Fruit fly (Drosophila melanogaster): ENCODE results near the gene wat.

dm6 chr3R:28990695-28991094 lies 29.5 kb downstream of the wat start:
- no peak for TF ChIP-seq usp (GFP tag; optimal IDR thresholded peaks at IDR 0.05)
- no peak for TF ChIP-seq foxo (GFP tag; optimal IDR thresholded peaks at IDR 0.05)
- no peak for TF ChIP-seq Hr78 (GFP tag; optimal IDR thresholded peaks at IDR 0.05)
- no peak for TF ChIP-seq N (GFP tag; optimal IDR thresholded peaks at IDR 0.05)
- TF ChIP-seq psq (GFP tag; optimal IDR thresholded peaks at IDR 0.05) = no peak
- TF ChIP-seq HLH106 (tag; optimal IDR thresholded peaks at IDR 0.05) = no peak
- no peak for TF ChIP-seq Dfd (GFP tag; optimal IDR thresholded peaks at IDR 0.05)
- no peak for TF ChIP-seq Abd-B (GFP tag; optimal IDR thresholded peaks at IDR 0.05)
- TF ChIP-seq h (GFP tag; optimal IDR thresholded peaks at IDR 0.05) = no peak
- no peak for TF ChIP-seq br (GFP tag; optimal IDR thresholded peaks at IDR 0.05)
- TF ChIP-seq Hr83 (GFP tag; optimal IDR thresholded peaks at IDR 0.05; ENCODE audit: poor library complexity, severe bottlenecking) = no peak

All from whole organism, wandering third instar larva.